Fruit fly (Drosophila melanogaster): Measurements from ENCODE around the gene Ugt305A1.
A peak's percentile ranks its signal among the peaks of the same experiment; 100 is the strongest.

Gene Ugt305A1

DNA sequence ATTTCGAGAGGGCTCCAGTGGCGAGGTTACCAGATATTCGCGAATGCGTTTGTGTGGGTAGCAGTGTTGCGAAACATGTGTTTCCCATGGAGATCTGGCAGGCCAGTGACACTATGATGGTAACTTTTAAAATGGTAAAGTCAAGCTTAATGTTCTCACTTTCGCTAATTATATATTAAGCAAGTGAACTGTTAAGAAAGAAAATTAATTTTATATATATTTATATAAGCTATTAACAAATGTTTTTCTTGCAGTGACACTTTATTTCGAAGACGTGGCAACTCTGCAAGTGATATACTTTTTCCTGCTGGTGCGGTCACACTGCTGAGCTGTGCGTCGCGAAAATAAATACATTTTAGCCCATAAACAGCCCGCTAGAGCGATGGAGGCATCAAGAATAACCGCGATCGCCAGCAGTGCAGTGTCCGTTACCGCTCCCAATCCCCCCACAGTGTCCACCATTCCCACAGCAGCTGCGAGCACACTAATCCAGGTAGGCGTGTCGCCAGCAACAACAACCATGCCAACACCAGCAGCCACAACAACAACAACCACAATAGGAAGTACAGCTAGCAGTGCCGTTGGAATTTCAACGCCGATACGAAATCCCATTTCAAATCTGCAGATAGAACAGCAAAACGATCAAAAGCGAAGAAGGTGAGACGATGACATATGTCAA lies 19.2 kb upstream of the Ugt305A1 start, which contains the start of the genes CG11593 and Rcd5 (continued):
- TF ChIP-seq cyc (GFP tag; optimal IDR thresholded peaks at IDR 0.05) (peak; percentile 53), salr (GFP tag; optimal IDR thresholded peaks at IDR 0.05) (no peak), CG6163 (GFP tag; IDR thresholded peaks at IDR 0.05) (peak; percentile 83), CG4318 (GFP tag; optimal IDR thresholded peaks at IDR 0.05) (peak; percentile 41), CG3032 (tag; optimal IDR thresholded peaks at IDR 0.05) (no peak), CG9139 (GFP tag; optimal IDR thresholded peaks at IDR 0.05) (no peak), CG8119 (GFP tag; IDR thresholded peaks at IDR 0.05) (peak; percentile 50; the same call in 2 of the 3 replicates), CG11294 (GFP tag; IDR thresholded peaks at IDR 0.05) (peak; percentile 46; the same call in 1 of the 2 replicates), CG34406 (GFP tag; optimal IDR thresholded peaks at IDR 0.05) (no peak), CG11902 (GFP tag; optimal IDR thresholded peaks at IDR 0.05) (peak; percentile 71), CG6792 (GFP tag; optimal IDR thresholded peaks at IDR 0.05) (no peak), Hr39 (GFP tag; optimal IDR thresholded peaks at IDR 0.05) (no peak), Met (GFP tag; optimal IDR thresholded peaks at IDR 0.05) (no peak), CG3919 (GFP tag; optimal IDR thresholded peaks at IDR 0.05) (no peak), fd59A (GFP tag; optimal IDR thresholded peaks at IDR 0.05) (peak; percentile 11)

DNA sequence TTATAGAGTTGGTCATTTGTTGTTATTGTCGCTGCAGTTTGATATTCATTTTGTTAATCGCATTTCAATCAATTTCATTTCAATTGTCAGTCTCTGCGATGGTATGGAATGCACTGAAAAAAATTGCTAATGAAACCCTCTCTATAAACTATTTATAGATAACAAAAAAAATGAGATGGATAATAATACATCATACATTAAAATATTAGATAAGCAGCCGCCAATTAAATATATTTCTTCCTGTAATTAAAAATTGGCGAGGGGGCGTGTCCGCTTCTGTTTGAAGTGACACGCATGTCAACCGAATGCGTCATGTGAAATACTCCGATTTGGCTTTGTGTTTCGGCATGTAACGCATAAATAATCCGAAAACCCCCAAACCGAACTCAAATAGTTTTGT lies 15.1 kb upstream of the Ugt305A1 start:
- TF ChIP-seq CG32006 (GFP tag; optimal IDR thresholded peaks at IDR 0.05) (no peak), CG11902 (GFP tag; optimal IDR thresholded peaks at IDR 0.05) (no peak), Blimp-1 (GFP tag; optimal IDR thresholded peaks at IDR 0.05) (no peak), net (GFP tag; optimal IDR thresholded peaks at IDR 0.05) (no peak), esn (GFP tag; optimal IDR thresholded peaks at IDR 0.05) (no peak), CG11762 (GFP tag; optimal IDR thresholded peaks at IDR 0.05; ENCODE audit: insufficient read depth) (no peak), eg (GFP tag; IDR thresholded peaks at IDR 0.05) (0 out of 3 replicates have a peak, but pooled peaks have one; percentile 14), topi (GFP tag; optimal IDR thresholded peaks at IDR 0.05) (no peak), CG6808 (GFP tag; optimal IDR thresholded peaks at IDR 0.05) (no peak)

DNA sequence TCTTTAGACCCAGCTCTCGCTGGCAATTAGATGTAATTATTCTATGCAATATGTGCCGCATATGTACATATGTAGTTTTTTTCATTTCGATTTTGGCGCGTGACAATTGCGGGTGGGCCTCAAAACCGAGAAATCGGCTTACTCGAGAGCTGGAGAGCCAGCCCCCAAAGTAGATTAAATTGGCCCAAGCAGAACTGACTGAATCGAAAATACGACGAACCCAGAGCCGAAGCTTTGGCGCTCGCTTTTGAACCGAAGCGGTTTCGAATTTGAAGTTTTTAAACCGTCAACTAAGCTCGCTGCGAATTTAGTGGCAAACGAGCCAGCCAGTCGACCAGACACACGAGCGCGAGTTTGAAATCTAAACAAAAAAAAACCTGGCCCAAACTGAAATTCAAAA lies 13.3 kb upstream of the Ugt305A1 start, which contains the start of gene CG1136:
Gene CG1136, plus strand, starts transcription at position 308 of the 400 bp plus-strand sequence.
- TF ChIP-seq eg (GFP tag; IDR thresholded peaks at IDR 0.05) (0 out of 3 replicates have a peak, but pooled peaks have one; percentile 11), Hr38 (GFP tag; optimal IDR thresholded peaks at IDR 0.05) (no peak)

DNA sequence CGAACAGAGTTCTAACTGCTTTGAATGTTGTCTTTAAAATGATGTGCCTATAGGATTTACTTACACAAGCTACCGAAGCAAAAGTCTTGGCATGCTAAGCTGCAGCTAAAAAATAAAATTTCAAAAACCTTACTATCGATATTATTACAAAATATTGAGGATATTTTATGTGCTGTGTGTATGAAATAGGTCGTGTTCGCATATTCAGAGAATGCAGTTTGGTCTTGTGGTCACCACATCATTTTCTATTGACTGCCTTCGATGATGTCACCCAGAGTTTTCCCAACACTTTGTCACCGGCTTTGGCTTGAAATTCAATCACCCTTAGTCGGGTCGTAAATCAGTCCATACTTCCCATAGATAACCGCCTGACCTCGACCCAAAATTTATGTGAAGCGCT lies 11.9 kb upstream of the Ugt305A1 start, which contains the start of gene Dpy-30L2:
Gene Dpy-30L2, minus strand, starts transcription at position 101 of the 400 bp plus-strand sequence.
- TF ChIP-seq CG3919 (GFP tag; optimal IDR thresholded peaks at IDR 0.05) (no peak), salr (GFP tag; optimal IDR thresholded peaks at IDR 0.05) (no peak), Ets96B (tag; optimal IDR thresholded peaks at IDR 0.05) (no peak), spab (GFP tag; optimal IDR thresholded peaks at IDR 0.05) (no peak), CG8319 (GFP tag; optimal IDR thresholded peaks at IDR 0.05) (no peak), CG8119 (GFP tag; IDR thresholded peaks at IDR 0.05) (no peak), CG6276 (GFP tag; optimal IDR thresholded peaks at IDR 0.05) (no peak), ss (GFP tag; optimal IDR thresholded peaks at IDR 0.05) (no peak), CG3032 (tag; optimal IDR thresholded peaks at IDR 0.05) (no peak)

DNA sequence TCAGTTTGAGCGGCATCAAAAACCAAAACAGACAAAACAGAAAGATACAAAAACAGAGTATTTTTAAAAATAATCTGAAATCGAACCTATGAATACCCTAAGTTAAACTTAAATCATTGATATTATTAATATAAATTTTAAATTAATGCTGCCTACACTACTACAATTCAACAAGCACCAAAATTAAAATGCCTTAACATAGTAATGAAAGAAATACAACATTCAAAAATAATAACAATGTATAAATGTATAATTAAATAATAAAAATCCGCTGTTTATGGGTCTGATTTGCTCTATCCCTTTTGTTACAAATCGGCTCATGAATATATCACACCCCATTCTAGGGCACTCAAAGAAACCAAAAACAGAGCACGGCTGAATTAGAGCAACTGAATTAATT lies 10.5 kb upstream of the Ugt305A1 start:
- TF ChIP-seq Eip93F (GFP tag; optimal IDR thresholded peaks at IDR 0.05), result no peak
- no peak for TF ChIP-seq Eip75B (GFP tag; optimal IDR thresholded peaks at IDR 0.05)
- TF ChIP-seq Eip78C (GFP tag), result peak; percentile 30
- no peak for TF ChIP-seq Sox15 (GFP tag; optimal IDR thresholded peaks at IDR 0.05)
